Fruit fly (Drosophila melanogaster): Measurements from ENCODE around the gene ras.
A peak's percentile ranks its signal among the peaks of the same experiment; 100 is the strongest.

Gene ras

dm6 chrX:10773562-10773961 lies 29.3 kb downstream of the ras start (continued):
- TF ChIP-seq pros (GFP tag; optimal IDR thresholded peaks at IDR 0.05) (peak; percentile 2), chm (GFP tag; IDR thresholded peaks at IDR 0.05) (0 out of 2 replicates have a peak, but pooled peaks have one; percentile 7), CG5180 (GFP tag; optimal IDR thresholded peaks at IDR 0.05) (no peak), Ets65A (GFP tag) (no peak)

dm6 chrX:10774957-10775682 lies 30.8 kb downstream of the ras start:
- TF ChIP-seq sqz (GFP tag; optimal IDR thresholded peaks at IDR 0.05) (no peak), mirr (GFP tag; optimal IDR thresholded peaks at IDR 0.05) (peak; percentile 22), CG10959 (GFP tag; IDR thresholded peaks at IDR 0.05) (no peak), CG42726 (GFP tag; IDR thresholded peaks at IDR 0.05; ENCODE audit: partially characterized antibody) (no peak), chif (GFP tag; optimal IDR thresholded peaks at IDR 0.05) (no peak), sens (GFP tag) (peak; percentile 60), H15 (GFP tag; IDR thresholded peaks at IDR 0.05) (no peak), slbo (GFP tag; IDR thresholded peaks at IDR 0.05) (no peak), CG13123 (GFP tag; optimal IDR thresholded peaks at IDR 0.05) (no peak), dati (GFP tag; IDR thresholded peaks at IDR 0.05) (no peak), CG7745 (tag; optimal IDR thresholded peaks at IDR 0.05) (no peak), CG15514 (GFP tag; optimal IDR thresholded peaks at IDR 0.05) (no peak), gce (GFP tag; IDR thresholded peaks at IDR 0.05) (no peak), Lpt (GFP tag; optimal IDR thresholded peaks at IDR 0.05) (no peak), CG5245 (GFP tag; optimal IDR thresholded peaks at IDR 0.05) (no peak), wek (GFP tag; optimal IDR thresholded peaks at IDR 0.05) (no peak), vvl (GFP tag; IDR thresholded peaks at IDR 0.05) (no peak), kah (GFP tag; optimal IDR thresholded peaks at IDR 0.05) (peak; percentile 11), kay (GFP tag; optimal IDR thresholded peaks at IDR 0.05) (no peak), dpn (GFP tag; optimal IDR thresholded peaks at IDR 0.05) (no peak), CG17328 (GFP tag; IDR thresholded peaks at IDR 0.05) (no peak), Hand (GFP tag; optimal IDR thresholded peaks at IDR 0.05) (no peak), sug (tag; optimal IDR thresholded peaks at IDR 0.05) (peak; percentile 38), CG12299 (tag; optimal IDR thresholded peaks at IDR 0.05) (no peak), CG3407 (GFP tag; optimal IDR thresholded peaks at IDR 0.05) (no peak), Hmx (GFP tag; optimal IDR thresholded peaks at IDR 0.05) (no peak), CG2129 (GFP tag; IDR thresholded peaks at IDR 0.05; ENCODE audit: partially characterized antibody) (no peak), exex (tag; optimal IDR thresholded peaks at IDR 0.05) (peak; percentile 87), CG4854 (GFP tag; optimal IDR thresholded peaks at IDR 0.05) (no peak), tgo (GFP tag; IDR thresholded peaks at IDR 0.05) (no peak), Pdp1 (GFP tag; optimal IDR thresholded peaks at IDR 0.05) (peak in 1 of 2 experiments; percentile 57), CG18011 (GFP tag; optimal IDR thresholded peaks at IDR 0.05) (no peak), abd-A (tag; optimal IDR thresholded peaks at IDR 0.05) (no peak), hb (GFP tag; IDR thresholded peaks at IDR 0.05; ENCODE audit: partially characterized antibody) (no peak), CG2116 (GFP tag; optimal IDR thresholded peaks at IDR 0.05) (no peak), wdn (GFP tag; IDR thresholded peaks at IDR 0.05) (no peak), CG9215 (GFP tag; IDR thresholded peaks at IDR 0.05) (no peak), D19B (GFP tag; optimal IDR thresholded peaks at IDR 0.05) (no peak), Dll (GFP tag; IDR thresholded peaks at IDR 0.05; ENCODE audit: partially characterized antibody) (no peak), tx (GFP tag; optimal IDR thresholded peaks at IDR 0.05) (no peak), HLHmδ (GFP tag; optimal IDR thresholded peaks at IDR 0.05) (no peak), lmd (GFP tag; IDR thresholded peaks at IDR 0.05) (no peak), CG16815 (GFP tag; optimal IDR thresholded peaks at IDR 0.05) (no peak), Optix (GFP tag; IDR thresholded peaks at IDR 0.05) (no peak), NFAT (GFP tag; IDR thresholded peaks at IDR 0.05) (no peak)

Data from whole organism, embryonic.